Worm (Caenorhabditis elegans): ENCODE measurements around the gene pik-1.

Gene pik-1

ce11 chrIV:13393246-13393716, 22.6 kb upstream of the pik-1 start:
- no peak for TF ChIP-seq ceh-36 (tag; optimal IDR thresholded peaks at IDR 0.05)
- no peak for TF ChIP-seq ama-1 (optimal IDR thresholded peaks at IDR 0.05)
- TF ChIP-seq scrt-1 (GFP tag; IDR thresholded peaks at IDR 0.05): no peak
- TF ChIP-seq hmbx-1 (tag; optimal IDR thresholded peaks at IDR 0.05): no peak
- TF ChIP-seq tra-4 (tag; optimal IDR thresholded peaks at IDR 0.05): no peak
- no peak for TF ChIP-seq sea-1 (GFP tag; conservative IDR thresholded peaks at IDR 0.05)
- TF ChIP-seq B0310.2 (tag; optimal IDR thresholded peaks at IDR 0.05): no peak
- TF ChIP-seq aly-1 (tag; optimal IDR thresholded peaks at IDR 0.05): no peak
- TF ChIP-seq F13C5.2 (tag; optimal IDR thresholded peaks at IDR 0.05): no peak
- no peak for TF ChIP-seq tbx-11 (GFP tag; IDR thresholded peaks at IDR 0.05)
- no peak for TF ChIP-seq tbx-37 (GFP tag; conservative IDR thresholded peaks at IDR 0.05)
- no peak for TF ChIP-seq hmg-4 (GFP tag; optimal IDR thresholded peaks at IDR 0.05)
- no peak for TF ChIP-seq pes-1 (GFP tag; IDR thresholded peaks at IDR 0.05)
- no peak for TF ChIP-seq flt-1 (GFP tag; IDR thresholded peaks at IDR 0.05)

ce11 chrIV:13394686-13395085, 21.2 kb upstream of the pik-1 start:
- no peak for TF ChIP-seq hmg-4 (GFP tag; optimal IDR thresholded peaks at IDR 0.05)
- no peak for TF ChIP-seq hnd-1 (tag; optimal IDR thresholded peaks at IDR 0.05)
- TF ChIP-seq B0310.2 (tag; optimal IDR thresholded peaks at IDR 0.05): no peak
- no peak for TF ChIP-seq ets-7 (tag; optimal IDR thresholded peaks at IDR 0.05)

ce11 chrIV:13395255-13395654, 20.6 kb upstream of the pik-1 start:
- TF ChIP-seq F13C5.2 (tag; optimal IDR thresholded peaks at IDR 0.05) (peak; percentile 10), ceh-13 (GFP tag; optimal IDR thresholded peaks at IDR 0.05) (no peak), hmbx-1 (tag; optimal IDR thresholded peaks at IDR 0.05) (no peak), hnd-1 (tag; optimal IDR thresholded peaks at IDR 0.05) (no peak), ets-7 (tag; optimal IDR thresholded peaks at IDR 0.05) (no peak), flt-1 (GFP tag; IDR thresholded peaks at IDR 0.05) (no peak), hmg-4 (GFP tag; optimal IDR thresholded peaks at IDR 0.05) (peak; percentile 53)

- TF ChIP-seq ama-1 (optimal IDR thresholded peaks at IDR 0.05) (no peak), hnd-1 (tag; optimal IDR thresholded peaks at IDR 0.05) (no peak), tbx-37 (GFP tag; conservative IDR thresholded peaks at IDR 0.05) (no peak), hmbx-1 (tag; optimal IDR thresholded peaks at IDR 0.05) (no peak), ceh-13 (GFP tag; optimal IDR thresholded peaks at IDR 0.05) (no peak), aly-1 (tag; optimal IDR thresholded peaks at IDR 0.05) (no peak), F13C5.2 (tag; optimal IDR thresholded peaks at IDR 0.05) (no peak), flt-1 (GFP tag; IDR thresholded peaks at IDR 0.05) (no peak), B0310.2 (tag; optimal IDR thresholded peaks at IDR 0.05) (no peak), scrt-1 (GFP tag; IDR thresholded peaks at IDR 0.05) (no peak), tbx-11 (GFP tag; IDR thresholded peaks at IDR 0.05) (no peak), ets-7 (tag; optimal IDR thresholded peaks at IDR 0.05) (no peak), ceh-36 (tag; optimal IDR thresholded peaks at IDR 0.05) (no peak), tra-4 (tag; optimal IDR thresholded peaks at IDR 0.05) (no peak), sea-1 (GFP tag; conservative IDR thresholded peaks at IDR 0.05) (no peak), hmg-4 (GFP tag; optimal IDR thresholded peaks at IDR 0.05) (no peak)
Observed at ce11 chrIV:13396375-13396774, 19.5 kb upstream of the pik-1 start.

- no peak for TF ChIP-seq tra-4 (tag; optimal IDR thresholded peaks at IDR 0.05)
- TF ChIP-seq aly-1 (tag; optimal IDR thresholded peaks at IDR 0.05): no peak
- no peak for TF ChIP-seq pes-1 (GFP tag; IDR thresholded peaks at IDR 0.05)
- no peak for TF ChIP-seq scrt-1 (GFP tag; IDR thresholded peaks at IDR 0.05)
- TF ChIP-seq flt-1 (GFP tag; IDR thresholded peaks at IDR 0.05): no peak
- no peak for TF ChIP-seq ceh-13 (GFP tag; optimal IDR thresholded peaks at IDR 0.05)
Observed at ce11 chrIV:13398728-13399127, 17.1 kb upstream of the pik-1 start, which contains the start of gene Y62E10A.13. TSS of gene Y62E10A.13 (minus strand) at chrIV:13399053.

- TF ChIP-seq scrt-1 (GFP tag; IDR thresholded peaks at IDR 0.05) (no peak), aly-1 (tag; optimal IDR thresholded peaks at IDR 0.05) (no peak), sea-1 (GFP tag; conservative IDR thresholded peaks at IDR 0.05) (no peak), F13C5.2 (tag; optimal IDR thresholded peaks at IDR 0.05) (no peak), pes-1 (GFP tag; IDR thresholded peaks at IDR 0.05) (no peak), B0310.2 (tag; optimal IDR thresholded peaks at IDR 0.05) (no peak)
Observed at ce11 chrIV:13400456-13401364, 15.1 kb upstream of the pik-1 start, which contains the start of the genes memi-2 and cyp-31A5. TSS of gene memi-2 (minus strand) at chrIV:13400506. TSS of gene cyp-31A5 (plus strand) at chrIV:13401289.

- TF ChIP-seq hnd-1 (tag; optimal IDR thresholded peaks at IDR 0.05) (no peak), pes-1 (GFP tag; IDR thresholded peaks at IDR 0.05) (no peak), ets-7 (tag; optimal IDR thresholded peaks at IDR 0.05) (no peak), ceh-13 (GFP tag; optimal IDR thresholded peaks at IDR 0.05) (no peak)
Observed at ce11 chrIV:13408018-13408417, 7.8 kb upstream of the pik-1 start, which contains the start of gene Y62E10A.19. TSS of gene Y62E10A.19 (minus strand) at chrIV:13408306.

- TF ChIP-seq aly-1 (tag; optimal IDR thresholded peaks at IDR 0.05): no peak
- no peak for TF ChIP-seq hnd-1 (tag; optimal IDR thresholded peaks at IDR 0.05)
- no peak for TF ChIP-seq scrt-1 (GFP tag; IDR thresholded peaks at IDR 0.05)
- no peak for TF ChIP-seq tbx-11 (GFP tag; IDR thresholded peaks at IDR 0.05)
- no peak for TF ChIP-seq ets-7 (tag; optimal IDR thresholded peaks at IDR 0.05)
- TF ChIP-seq hmbx-1 (tag; optimal IDR thresholded peaks at IDR 0.05): no peak
Observed at ce11 chrIV:13412845-13413383, 2.9 kb upstream of the pik-1 start, which contains the start of gene gcl-1. TSS of gene gcl-1 (minus strand) at chrIV:13412895.

All from whole organism, early embryonic.